Worm (Caenorhabditis elegans) whole organism, young adult: ENCODE measurements around the gene pqn-16.

ENCODE experiments used
- B0336.3 ChIP-seq: fragments of 200-800 bp; sonication (Bioruptor generic); IDR thresholded peaks from 2 replicates; pipeline ENCODE4 v1.3.6; 2022; ENCODE audit warnings: missing genetic modification characterization, missing compliant biosample characterization
- F23B12.7 ChIP-seq: sonication (generic microtip); optimal IDR thresholded peaks from 2 replicates; lab custom pipeline; 2017; ENCODE audit warnings: missing genetic modification characterization, mild to moderate bottlenecking, missing compliant biosample characterization, antibody characterized with exemption, moderate library complexity; ENCODE audit not compliant: insufficient read depth
- F33H1.4 ChIP-seq: fragments of 200-800 bp; sonication (Bioruptor generic); IDR thresholded peaks from 2 replicates; pipeline ENCODE4 v1.3.6; 2022; ENCODE audit warnings: missing genetic modification reagents, missing genetic modification characterization, missing compliant biosample characterization
- F37B4.10 ChIP-seq: fragments of 200-800 bp; sonication (Bioruptor generic); IDR thresholded peaks from 2 replicates; pipeline ENCODE4 v1.3.6; 2022; ENCODE audit warnings: missing genetic modification characterization, missing compliant biosample characterization
- F49E8.2 ChIP-seq: sonication (generic microtip); optimal IDR thresholded peaks from 3 replicates; lab custom pipeline; 2017; ENCODE audit warnings: missing genetic modification characterization, mild to moderate bottlenecking, missing compliant biosample characterization, antibody characterized with exemption, moderate library complexity; ENCODE audit not compliant: insufficient read depth
- F52B5.7 ChIP-seq: sonication (generic microtip); optimal IDR thresholded peaks from 2 replicates; lab custom pipeline; 2016; ENCODE audit warnings: mild to moderate bottlenecking, missing genetic modification characterization, missing compliant biosample characterization
- K12H6.12 ChIP-seq: fragments of 200-800 bp; sonication (Bioruptor generic); optimal IDR thresholded peaks from 2 replicates; lab custom pipeline; 2018; ENCODE audit warnings: mild to moderate bottlenecking, missing genetic modification characterization, missing compliant biosample characterization
- T07F8.4 ChIP-seq: sonication (generic microtip); optimal IDR thresholded peaks from 2 replicates; lab custom pipeline; 2016; ENCODE audit warnings: mild to moderate bottlenecking, missing genetic modification characterization, moderate library complexity, missing compliant biosample characterization
- Y67H2A.10 ChIP-seq: fragments of 200-800 bp; sonication (Bioruptor generic); conservative IDR thresholded peaks from 2 replicates; pipeline ENCODE4 v1.3.6; 2022; ENCODE audit warnings: missing genetic modification reagents, missing genetic modification characterization, missing compliant biosample characterization
- Y79H2A.3 ChIP-seq: fragments of 200-800 bp; sonication (Bioruptor generic); conservative IDR thresholded peaks from 2 replicates; pipeline ENCODE4 v1.3.6; 2022; ENCODE audit warnings: missing genetic modification reagents, missing genetic modification characterization, missing compliant biosample characterization
- ZK185.1 ChIP-seq: sonication (generic microtip); optimal IDR thresholded peaks from 2 replicates; lab custom pipeline; 2016; ENCODE audit warnings: mild to moderate bottlenecking, missing genetic modification characterization, missing compliant biosample characterization; ENCODE audit not compliant: poor library complexity, severe bottlenecking
- akir-1 ChIP-seq: fragments of 200-800 bp; sonication (Bioruptor generic); optimal IDR thresholded peaks from 2 replicates; lab custom pipeline; 2018; ENCODE audit warnings: mild to moderate bottlenecking, missing genetic modification characterization, moderate library complexity, missing compliant biosample characterization
- bed-1 ChIP-seq: fragments of 200-800 bp; sonication (Bioruptor generic); IDR thresholded peaks from 2 replicates; pipeline ENCODE4 v1.3.6; 2022; ENCODE audit warnings: missing genetic modification reagents, missing genetic modification characterization, missing compliant biosample characterization
- ccch-3 ChIP-seq: fragments of 200-800 bp; sonication (Bioruptor generic); optimal IDR thresholded peaks from 2 replicates; lab custom pipeline; 2018; ENCODE audit warnings: mild to moderate bottlenecking, missing genetic modification characterization, missing compliant biosample characterization
- ceh-100 ChIP-seq: fragments of 200-800 bp; sonication (Bioruptor generic); IDR thresholded peaks from 2 replicates; pipeline ENCODE4 v1.3.6; 2022; ENCODE audit warnings: missing genetic modification reagents, missing genetic modification characterization, missing compliant biosample characterization
- die-1 ChIP-seq: sonication (generic microtip); optimal IDR thresholded peaks from 2 replicates; lab custom pipeline; 2016; ENCODE audit warnings: missing genotype, mild to moderate bottlenecking, missing genetic modification characterization, missing compliant biosample characterization
- egl-18 ChIP-seq: fragments of 200-800 bp; sonication (Bioruptor generic); IDR thresholded peaks from 2 replicates; pipeline ENCODE4 v1.3.6; 2022; ENCODE audit warnings: missing genetic modification reagents, missing genetic modification characterization, missing compliant biosample characterization
- egl-44 ChIP-seq: fragments of 200-800 bp; sonication (Bioruptor generic); IDR thresholded peaks from 2 replicates; pipeline ENCODE4 v1.3.6; 2022; ENCODE audit warnings: missing genetic modification reagents, missing genetic modification characterization, missing compliant biosample characterization
- fkh-3 ChIP-seq: sonication (generic microtip); optimal IDR thresholded peaks from 2 replicates; lab custom pipeline; 2016; ENCODE audit warnings: mild to moderate bottlenecking, missing genetic modification characterization, missing compliant biosample characterization
- hlh-26 ChIP-seq: fragments of 200-800 bp; sonication (Bioruptor generic); conservative IDR thresholded peaks from 2 replicates; pipeline ENCODE4 v1.3.6; 2022; ENCODE audit warnings: missing genetic modification reagents, missing genetic modification characterization, missing compliant biosample characterization
- hmg-1.2 ChIP-seq: fragments of 200-800 bp; sonication (Bioruptor generic); IDR thresholded peaks from 2 replicates; pipeline ENCODE4 v1.3.6; 2022; ENCODE audit warnings: missing genetic modification reagents, missing genetic modification characterization, missing compliant biosample characterization
- hmg-20 ChIP-seq: fragments of 200-800 bp; sonication (Bioruptor generic); IDR thresholded peaks from 2 replicates; pipeline ENCODE4 v1.3.6; 2022; ENCODE audit warnings: missing genetic modification reagents, missing genetic modification characterization, missing compliant biosample characterization
- let-526 ChIP-seq: fragments of 200-800 bp; sonication (Bioruptor generic); IDR thresholded peaks from 2 replicates; pipeline ENCODE4 v1.3.6; 2022; ENCODE audit warnings: missing genetic modification reagents, missing genetic modification characterization, missing compliant biosample characterization
- lin-26 ChIP-seq: fragments of 200-800 bp; sonication (Bioruptor generic); IDR thresholded peaks from 2 replicates; pipeline ENCODE4 v1.3.6; 2022; ENCODE audit warnings: missing genetic modification reagents, missing genetic modification characterization, missing compliant biosample characterization
- lir-1 ChIP-seq: fragments of 200-800 bp; sonication (Bioruptor generic); conservative IDR thresholded peaks from 2 replicates; pipeline ENCODE4 v1.3.6; 2022; ENCODE audit warnings: missing genetic modification reagents, missing genetic modification characterization, missing compliant biosample characterization
- madf-10 ChIP-seq: sonication (generic microtip); optimal IDR thresholded peaks from 2 replicates; lab custom pipeline; 2016; ENCODE audit warnings: mild to moderate bottlenecking, missing genetic modification characterization, missing compliant biosample characterization
- madf-3 ChIP-seq: fragments of 200-800 bp; sonication (Bioruptor generic); IDR thresholded peaks from 2 replicates; pipeline ENCODE4 v1.3.6; 2022; ENCODE audit warnings: missing genetic modification reagents, missing genetic modification characterization, missing compliant biosample characterization
- madf-6 ChIP-seq: fragments of 200-800 bp; sonication (Bioruptor generic); IDR thresholded peaks from 2 replicates; pipeline ENCODE4 v1.3.6; 2022; ENCODE audit warnings: missing genetic modification reagents, missing genetic modification characterization, missing compliant biosample characterization
- mcd-1 ChIP-seq: fragments of 200-800 bp; sonication (Bioruptor generic); IDR thresholded peaks from 2 replicates; pipeline ENCODE4 v1.3.6; 2022; ENCODE audit warnings: missing genetic modification reagents, missing genetic modification characterization, missing compliant biosample characterization
- nfya-2 ChIP-seq: fragments of 200-800 bp; sonication (Bioruptor generic); IDR thresholded peaks from 2 replicates; pipeline ENCODE4 v1.3.6; 2022; ENCODE audit warnings: missing genetic modification reagents, missing genetic modification characterization, missing compliant biosample characterization
- nhr-80 ChIP-seq: sonication (generic microtip); optimal IDR thresholded peaks from 2 replicates; lab custom pipeline; 2016; ENCODE audit warnings: missing genetic modification characterization, missing compliant biosample characterization
- pbrm-1 ChIP-seq: fragments of 200-800 bp; sonication (Bioruptor generic); IDR thresholded peaks from 2 replicates; pipeline ENCODE4 v1.3.6; 2022; ENCODE audit warnings: missing genetic modification reagents, missing genetic modification characterization, missing compliant biosample characterization
- rcor-1 ChIP-seq: fragments of 200-800 bp; sonication (Bioruptor generic); IDR thresholded peaks from 2 replicates; pipeline ENCODE4 v1.3.6; 2022; ENCODE audit warnings: missing genetic modification reagents, missing genetic modification characterization, missing compliant biosample characterization
- snpc-1.1 ChIP-seq: sonication (generic microtip); optimal IDR thresholded peaks from 2 replicates; lab custom pipeline; 2017; ENCODE audit warnings: missing genetic modification characterization, mild to moderate bottlenecking, missing compliant biosample characterization, antibody characterized with exemption, moderate library complexity, missing genotype, missing genetic modification reagents; ENCODE audit not compliant: insufficient read depth
- snpc-1.3 ChIP-seq: sonication (generic microtip); optimal IDR thresholded peaks from 2 replicates; lab custom pipeline; 2017; ENCODE audit warnings: missing genetic modification characterization, mild to moderate bottlenecking, missing compliant biosample characterization, antibody characterized with exemption, moderate library complexity, missing genotype, missing genetic modification reagents; ENCODE audit not compliant: insufficient read depth
- unc-130 ChIP-seq: sonication (generic microtip); optimal IDR thresholded peaks from 2 replicates; lab custom pipeline; 2016; ENCODE audit warnings: missing genetic modification reagents, missing genetic modification characterization, missing compliant biosample characterization
- ztf-28 ChIP-seq: fragments of 200-800 bp; sonication (Bioruptor generic); IDR thresholded peaks from 2 replicates; pipeline ENCODE4 v1.3.6; 2022; ENCODE audit warnings: missing genetic modification reagents, missing genetic modification characterization, missing compliant biosample characterization
- ztf-6 ChIP-seq: fragments of 200-800 bp; sonication (Bioruptor generic); IDR thresholded peaks from 2 replicates; pipeline ENCODE4 v1.3.6; 2022; ENCODE audit warnings: missing genetic modification reagents, missing genetic modification characterization, missing compliant biosample characterization

pqn-16 gene

DNA sequence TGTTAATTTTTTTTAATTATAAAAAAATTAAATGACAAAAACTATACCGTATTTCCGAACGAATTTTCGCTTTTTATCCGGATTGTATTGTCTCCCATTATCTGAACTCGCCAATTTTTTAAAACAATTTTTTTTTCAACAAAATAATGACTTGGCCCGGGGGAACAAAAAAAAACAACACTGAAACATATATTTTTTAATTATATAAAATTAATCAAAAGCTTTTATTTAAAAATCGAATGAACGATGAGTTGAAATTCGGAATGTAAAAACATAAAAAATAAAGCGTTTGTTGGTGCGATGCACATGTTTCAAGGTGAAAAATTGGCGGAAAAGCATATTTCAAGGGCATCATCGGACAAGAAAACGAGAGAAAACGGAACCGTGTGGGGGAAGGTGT, 39.7 kb downstream of the pqn-16 start, which contains the start of gene mdt-27:
Gene mdt-27, minus strand, starts transcription at position 101 of the 400 bp plus-strand sequence.
- no peak for TF ChIP-seq madf-10 (tag; lab: Kevin White, UChicago)
- no peak for TF ChIP-seq madf-6 (GFP tag; lab: Robert Waterston, UW)
- TF ChIP-seq egl-18 (GFP tag; lab: Robert Waterston, UW), result no peak
- no peak for TF ChIP-seq lin-26 (GFP tag; lab: Robert Waterston, UW)
- TF ChIP-seq ccch-3 (GFP tag; lab: Kevin White, UChicago), result no peak
- TF ChIP-seq lir-1 (GFP tag; lab: Robert Waterston, UW), result no peak
- TF ChIP-seq F37B4.10 (GFP tag; lab: Robert Waterston, UW), result no peak
- no peak for TF ChIP-seq ztf-28 (GFP tag; lab: Robert Waterston, UW)
- TF ChIP-seq hmg-20, result no peak
- TF ChIP-seq B0336.3 (GFP tag; lab: Robert Waterston, UW), result no peak
- TF ChIP-seq rcor-1 (GFP tag; lab: Robert Waterston, UW), result no peak
- no peak for TF ChIP-seq F33H1.4 (GFP tag; lab: Robert Waterston, UW)
- TF ChIP-seq hmg-1.2, result no peak
- TF ChIP-seq ztf-6 (GFP tag; lab: Robert Waterston, UW), result no peak
- no peak for TF ChIP-seq F23B12.7
- TF ChIP-seq, all 124 proteins: peak for 0

ce11 chrV:9217158-9217557, 43.3 kb downstream of the pqn-16 start, which contains the start of gene pacs-1:
pacs-1 (minus strand) TSS chrV:9217258.
- no peak for TF ChIP-seq F52B5.7 (tag; lab: Kevin White, UChicago)

DNA sequence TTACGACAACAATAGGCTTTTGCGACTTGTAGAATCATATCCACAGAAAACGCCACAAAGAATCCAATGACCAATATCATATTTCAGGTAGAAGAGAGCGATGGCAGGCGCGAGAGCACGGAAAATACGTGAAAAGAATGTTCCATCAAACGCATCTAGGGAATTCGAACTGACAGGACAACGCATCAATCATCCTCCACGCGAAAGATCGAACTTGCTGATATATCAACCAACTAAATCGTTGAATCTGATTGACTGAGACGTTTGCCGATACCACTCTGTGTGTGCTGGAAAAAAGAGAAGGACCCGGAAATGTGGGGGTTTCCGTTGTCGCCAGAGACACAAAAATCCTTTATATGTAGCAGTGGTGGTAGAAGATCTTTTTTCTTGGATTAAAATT, 44.3 kb downstream of the pqn-16 start:
- TF ChIP-seq T07F8.4 (tag; lab: Kevin White, UChicago) (no peak), madf-6 (GFP tag; lab: Robert Waterston, UW) (0 out of 2 replicates have a peak, but pooled peaks have one; percentile 24)

ce11 chrV:9218655-9219389, 44.9 kb downstream of the pqn-16 start:
- TF ChIP-seq nhr-80, result peak; percentile 88
- peak; percentile 10 for TF ChIP-seq K12H6.12 (tag; lab: Kevin White, UChicago)
- TF ChIP-seq egl-44, result no peak
- no peak for TF ChIP-seq Y79H2A.3 (GFP tag; lab: Robert Waterston, UW)

DNA sequence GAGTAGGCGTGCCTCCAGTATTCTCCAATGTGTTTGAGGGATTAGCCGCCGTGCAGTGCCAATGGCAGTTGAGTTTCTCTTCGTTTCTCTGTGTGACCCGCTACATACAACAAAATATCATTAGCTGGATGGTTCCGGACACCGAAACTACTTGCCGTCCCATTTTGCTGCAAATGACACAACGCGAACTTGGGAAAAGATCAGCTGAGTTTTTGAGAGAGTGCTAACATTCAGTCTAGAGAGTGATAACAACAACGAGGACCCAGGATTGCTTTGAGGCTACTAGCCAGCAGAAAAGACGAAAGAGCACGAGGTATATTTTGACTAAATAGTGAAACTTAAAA, 45.5 kb downstream of the pqn-16 start:
- no peak for TF ChIP-seq unc-130
- TF ChIP-seq madf-6 (GFP tag; lab: Robert Waterston, UW), result 0 out of 2 replicates have a peak, but pooled peaks have one; percentile 21
- no peak for TF ChIP-seq ceh-100 (GFP tag; lab: Robert Waterston, UW)
- 0 out of 2 replicates have a peak, but pooled peaks have one; percentile 47 for TF ChIP-seq madf-3 (GFP tag; lab: Robert Waterston, UW)
- TF ChIP-seq F23B12.7, result no peak
- TF ChIP-seq hlh-26 (GFP tag; lab: Robert Waterston, UW), result no peak
- no peak for TF ChIP-seq snpc-1.1 (tag; lab: Kevin White, UChicago)
- no peak for TF ChIP-seq fkh-3 (tag; lab: Kevin White, UChicago)
- TF ChIP-seq ZK185.1, result no peak
- no peak for TF ChIP-seq madf-10 (tag; lab: Kevin White, UChicago)

DNA sequence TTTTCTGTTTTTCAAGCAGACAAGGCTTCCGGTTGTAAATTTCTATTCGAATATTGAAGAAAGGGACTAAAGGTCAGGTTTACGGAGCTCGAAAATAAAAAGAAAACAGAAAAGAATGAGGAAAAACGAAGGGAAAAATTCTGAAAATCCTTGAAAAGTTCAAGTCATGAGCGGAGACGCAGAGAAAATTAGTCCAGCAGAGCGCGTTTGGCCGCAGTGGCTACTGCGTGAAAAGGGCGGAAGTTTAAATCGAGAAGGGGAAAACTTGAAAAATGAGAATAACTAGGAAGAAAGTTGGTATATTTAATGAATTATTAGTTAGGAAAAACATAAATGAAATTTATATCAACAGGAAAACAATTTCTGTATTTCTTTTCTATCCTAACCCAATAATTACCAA, 46.6 kb downstream of the pqn-16 start:
- TF ChIP-seq snpc-1.3 (tag; lab: Kevin White, UChicago) (peak; percentile 9), pbrm-1 (GFP tag; lab: Robert Waterston, UW) (no peak), egl-18 (GFP tag; lab: Robert Waterston, UW) (no peak), Y67H2A.10 (GFP tag; lab: Robert Waterston, UW) (no peak), mcd-1 (GFP tag; lab: Robert Waterston, UW) (peak; percentile 88), bed-1 (no peak), hmg-1.2 (peak; percentile 67; the same call in 1 of the 2 replicates), hlh-26 (GFP tag; lab: Robert Waterston, UW) (no peak), akir-1 (GFP tag; lab: Kevin White, UChicago) (no peak), nfya-2 (GFP tag; lab: Robert Waterston, UW) (no peak), F49E8.2 (peak; percentile 21), T07F8.4 (tag; lab: Kevin White, UChicago) (no peak), let-526 (GFP tag; lab: Robert Waterston, UW) (no peak), die-1 (tag; lab: Kevin White, UChicago) (no peak)
